Worm (Caenorhabditis elegans) whole organism, L4/young adult: ENCODE measurements around the gene H12D21.11.

Experiments
- dao-5 ChIP-seq: sonication (generic microtip); optimal IDR thresholded peaks from 2 replicates; lab custom pipeline; 2016; ENCODE audit warnings: missing genotype, missing genetic modification characterization, moderate library complexity, missing compliant biosample characterization
- him-1 ChIP-seq: sonication (generic microtip); optimal IDR thresholded peaks from 2 replicates; lab custom pipeline; 2016; ENCODE audit warnings: missing genotype, missing genetic modification reagents, missing genetic modification characterization, missing compliant biosample characterization

ce11 chrV:14907445-14907844, 8.3 kb upstream of the H12D21.11 start:
- TF ChIP-seq him-1 (tag; lab: Kevin White, UChicago) (no peak), dao-5 (no peak)
